Fruit fly (Drosophila melanogaster) whole organism, prepupa: ENCODE results near the gene Alp4.

ENCODE experiments used
- Blimp-1 ChIP-seq: fragments of 200-800 bp; sonication (Bioruptor generic); optimal IDR thresholded peaks from 3 replicates; lab custom pipeline; 2017; ENCODE audit warnings: missing biosample characterization, missing genetic modification characterization, mild to moderate bottlenecking, moderate library complexity, missing genetic modification reagents
- CG10631 ChIP-seq: fragments of 200-800 bp; sonication (Bioruptor generic); optimal IDR thresholded peaks from 2 replicates; lab custom pipeline; 2016; ENCODE audit warnings: missing biosample characterization, missing genetic modification characterization
- CG11294 ChIP-seq: fragments of 200-800 bp; sonication (Bioruptor generic); IDR thresholded peaks from 2 replicates; pipeline ENCODE4 v1.3.6; 2022; ENCODE audit warnings: missing biosample characterization, missing genetic modification characterization
- CG11762 ChIP-seq: fragments of 200-800 bp; sonication (Bioruptor generic); optimal IDR thresholded peaks from 3 replicates; lab custom pipeline; 2016; ENCODE audit warnings: missing biosample characterization, missing genetic modification characterization; ENCODE audit not compliant: insufficient read depth
- CG15336 ChIP-seq: fragments of 200-800 bp; sonication (Bioruptor generic); IDR thresholded peaks from 2 replicates; pipeline ENCODE4 v1.3.6; 2022; ENCODE audit warnings: missing biosample characterization, missing genetic modification characterization
- CG16779 ChIP-seq: fragments of 200-800 bp; sonication (Bioruptor generic); optimal IDR thresholded peaks from 3 replicates; lab custom pipeline; 2017; ENCODE audit warnings: missing biosample characterization, mild to moderate bottlenecking, missing genetic modification characterization
- CG3032 ChIP-seq: fragments of 200-800 bp; optimal IDR thresholded peaks from 2 replicates; lab custom pipeline; 2019; ENCODE audit warnings: missing biosample characterization, mild to moderate bottlenecking, missing genetic modification characterization, moderate library complexity
- CG31627 ChIP-seq: fragments of 200-800 bp; sonication (Bioruptor generic); optimal IDR thresholded peaks from 3 replicates; lab custom pipeline; 2016; ENCODE audit warnings: missing biosample characterization, missing genetic modification characterization
- CG3919 ChIP-seq: fragments of 200-800 bp; sonication (Bioruptor generic); optimal IDR thresholded peaks from 3 replicates; lab custom pipeline; 2016; ENCODE audit warnings: missing biosample characterization, missing genetic modification characterization
- CG4318 ChIP-seq: fragments of 200-800 bp; sonication (Bioruptor generic); optimal IDR thresholded peaks from 3 replicates; lab custom pipeline; 2017; ENCODE audit warnings: missing biosample characterization, mild to moderate bottlenecking, missing genetic modification characterization
- CG6163 ChIP-seq: fragments of 200-800 bp; sonication (Bioruptor generic); IDR thresholded peaks from 3 replicates; pipeline ENCODE4 v1.3.6; 2022; ENCODE audit warnings: missing biosample characterization, missing genetic modification characterization
- CG6276 ChIP-seq: fragments of 200-800 bp; sonication (Bioruptor generic); optimal IDR thresholded peaks from 2 replicates; lab custom pipeline; 2017; ENCODE audit warnings: missing biosample characterization, mild to moderate bottlenecking, missing genetic modification characterization
- CG6854 ChIP-seq: fragments of 200-800 bp; sonication (Bioruptor generic); optimal IDR thresholded peaks from 2 replicates; lab custom pipeline; 2017; ENCODE audit warnings: missing biosample characterization, mild to moderate bottlenecking, missing genetic modification characterization
- CG8119 ChIP-seq: fragments of 200-800 bp; sonication (Bioruptor generic); IDR thresholded peaks from 3 replicates; pipeline ENCODE4 v1.3.6; 2022; ENCODE audit warnings: missing biosample characterization, missing genetic modification characterization
- CG8319 ChIP-seq: fragments of 200-800 bp; sonication (Bioruptor generic); optimal IDR thresholded peaks from 3 replicates; lab custom pipeline; 2016; ENCODE audit warnings: missing biosample characterization, missing genetic modification characterization
- Eip75B ChIP-seq: fragments of 200-800 bp; sonication (Bioruptor generic); optimal IDR thresholded peaks from 3 replicates; lab custom pipeline; 2016; ENCODE audit warnings: missing biosample characterization, missing genetic modification characterization
- Eip78C ChIP-seq: fragments of 200-800 bp; sonication (Bioruptor generic); peaks from one replicate; lab custom pipeline; 2016; ENCODE audit warnings: missing biosample characterization, missing genetic modification characterization
- Eip93F ChIP-seq: fragments of 200-800 bp; sonication (Bioruptor generic); optimal IDR thresholded peaks from 2 replicates; lab custom pipeline; 2016; ENCODE audit warnings: missing biosample characterization, mild to moderate bottlenecking, missing genetic modification characterization
- Ets21C ChIP-seq: fragments of 200-800 bp; sonication (Bioruptor generic); optimal IDR thresholded peaks from 3 replicates; lab custom pipeline; 2016; ENCODE audit warnings: missing biosample characterization, missing genetic modification characterization
- Ets96B ChIP-seq: fragments of 200-800 bp; optimal IDR thresholded peaks from 2 replicates; lab custom pipeline; 2019; ENCODE audit warnings: missing biosample characterization, mild to moderate bottlenecking, missing genetic modification characterization, moderate library complexity
- Gug ChIP-seq: fragments of 200-800 bp; sonication (Bioruptor generic); IDR thresholded peaks from 2 replicates; pipeline ENCODE4 v1.3.6; 2022; ENCODE audit warnings: missing biosample characterization, missing genetic modification characterization
- Hr38 ChIP-seq: sonication (Bioruptor generic); optimal IDR thresholded peaks from 2 replicates; lab custom pipeline; 2016; ENCODE audit warnings: missing biosample characterization, missing genetic modification characterization
- Hr39 ChIP-seq: fragments of 200-800 bp; sonication (Bioruptor generic); optimal IDR thresholded peaks from 2 replicates; lab custom pipeline; 2016; ENCODE audit warnings: missing biosample characterization, missing genetic modification characterization
- Hr4 ChIP-seq: fragments of 200-800 bp; sonication (Bioruptor generic); optimal IDR thresholded peaks from 3 replicates; lab custom pipeline; 2016; ENCODE audit warnings: missing biosample characterization, missing genetic modification characterization
- Lpt ChIP-seq: fragments of 200-800 bp; sonication (Bioruptor generic); optimal IDR thresholded peaks from 3 replicates; lab custom pipeline; 2016; ENCODE audit warnings: missing biosample characterization, missing genetic modification characterization
- Met ChIP-seq: fragments of 200-800 bp; sonication (Bioruptor generic); optimal IDR thresholded peaks from 3 replicates; lab custom pipeline; 2016; ENCODE audit warnings: missing biosample characterization, missing genetic modification characterization
- Smox ChIP-seq: fragments of 200-800 bp; sonication (Bioruptor generic); optimal IDR thresholded peaks from 3 replicates; lab custom pipeline; 2016; ENCODE audit warnings: missing biosample characterization, missing genetic modification characterization
- Sox102F ChIP-seq: fragments of 200-800 bp; sonication (Bioruptor generic); optimal IDR thresholded peaks from 2 replicates; lab custom pipeline; 2016; ENCODE audit warnings: missing biosample characterization, mild to moderate bottlenecking, missing genetic modification characterization
- Sox14 ChIP-seq: fragments of 200-800 bp; sonication (Bioruptor generic); optimal IDR thresholded peaks from 3 replicates; lab custom pipeline; 2016; ENCODE audit warnings: missing biosample characterization, missing genetic modification characterization
- Sox15 ChIP-seq: fragments of 200-800 bp; sonication (Bioruptor generic); optimal IDR thresholded peaks from 3 replicates; lab custom pipeline; 2016; ENCODE audit warnings: missing biosample characterization, missing genetic modification characterization
- acj6 ChIP-seq: fragments of 200-800 bp; sonication (Bioruptor generic); optimal IDR thresholded peaks from 3 replicates; lab custom pipeline; 2016; ENCODE audit warnings: missing biosample characterization, missing genetic modification characterization
- cyc ChIP-seq: fragments of 200-800 bp; sonication (Bioruptor generic); optimal IDR thresholded peaks from 3 replicates; lab custom pipeline; 2016; ENCODE audit warnings: missing biosample characterization, missing genetic modification characterization
- dac ChIP-seq: fragments of 200-800 bp; sonication (Bioruptor generic); optimal IDR thresholded peaks from 2 replicates; lab custom pipeline; 2017; ENCODE audit warnings: missing biosample characterization, mild to moderate bottlenecking, missing genetic modification characterization
- dsx ChIP-seq: fragments of 200-800 bp; optimal IDR thresholded peaks from 3 replicates; lab custom pipeline; 2019; ENCODE audit warnings: missing biosample characterization, mild to moderate bottlenecking, missing genetic modification characterization, moderate library complexity; ENCODE audit not compliant: poor library complexity, severe bottlenecking
- eg ChIP-seq: fragments of 200-800 bp; sonication (Bioruptor generic); IDR thresholded peaks from 3 replicates; pipeline ENCODE4 v1.3.6; 2022; ENCODE audit warnings: missing biosample characterization, missing genetic modification characterization
- esn ChIP-seq: fragments of 200-800 bp; sonication (Bioruptor generic); optimal IDR thresholded peaks from 2 replicates; lab custom pipeline; 2016; ENCODE audit warnings: missing biosample characterization, mild to moderate bottlenecking, missing genetic modification characterization, moderate library complexity
- fd59A ChIP-seq: fragments of 200-800 bp; sonication (Bioruptor generic); optimal IDR thresholded peaks from 2 replicates; lab custom pipeline; 2017; ENCODE audit warnings: missing biosample characterization, mild to moderate bottlenecking, missing genetic modification characterization, missing genetic modification reagents
- fd85E ChIP-seq: fragments of 200-800 bp; sonication (Bioruptor generic); optimal IDR thresholded peaks from 3 replicates; lab custom pipeline; 2016; ENCODE audit warnings: missing biosample characterization, missing genetic modification characterization
- fkh ChIP-seq: fragments of 200-800 bp; sonication (Bioruptor generic); optimal IDR thresholded peaks from 3 replicates; lab custom pipeline; 2017; ENCODE audit warnings: missing biosample characterization, mild to moderate bottlenecking, missing genetic modification characterization, moderate library complexity
- net ChIP-seq: fragments of 200-800 bp; sonication (Bioruptor generic); optimal IDR thresholded peaks from 3 replicates; lab custom pipeline; 2016; ENCODE audit warnings: missing biosample characterization, missing genetic modification characterization
- pdm3 ChIP-seq: fragments of 200-800 bp; sonication (Bioruptor generic); optimal IDR thresholded peaks from 3 replicates; lab custom pipeline; 2016; ENCODE audit warnings: missing biosample characterization, missing genetic modification characterization
- salr ChIP-seq, 2 experiments: fragments of 200-800 bp; sonication (Bioruptor generic); optimal IDR thresholded peaks; 3 replicates each; lab custom pipeline; 2016 to 2018; ENCODE audit warnings: missing biosample characterization in 2 of 2, missing genetic modification characterization in 2 of 2, mild to moderate bottlenecking in 1 of 2
- spab ChIP-seq: fragments of 200-800 bp; sonication (Bioruptor generic); optimal IDR thresholded peaks from 2 replicates; lab custom pipeline; 2017; ENCODE audit warnings: missing biosample characterization, mild to moderate bottlenecking, missing genetic modification characterization, missing genetic modification reagents
- ss ChIP-seq, 2 experiments: fragments of 200-800 bp; sonication (Bioruptor generic); optimal IDR thresholded peaks; 2 replicates in 1 of 2; 3 replicates in 1 of 2; lab custom pipeline; 2017 to 2018; ENCODE audit warnings: mild to moderate bottlenecking in 2 of 2, missing biosample characterization in 2 of 2, missing genetic modification characterization in 2 of 2, moderate library complexity in 1 of 2
- svp ChIP-seq: fragments of 200-800 bp; sonication (Bioruptor generic); peaks from one replicate; lab custom pipeline; 2016; ENCODE audit warnings: missing biosample characterization, missing genetic modification characterization
- topi ChIP-seq: fragments of 200-800 bp; sonication (Bioruptor generic); optimal IDR thresholded peaks from 3 replicates; lab custom pipeline; 2016; ENCODE audit warnings: missing biosample characterization, missing genetic modification characterization

The Alp4 gene

dm6 chr3R:31060708-31061625, 12.2 kb downstream of the Alp4 start, which contains the start of gene dco (continued):
- TF ChIP-seq CG8319 (GFP tag; lab: Kevin White, UChicago) (no peak), pdm3 (GFP tag; lab: Kevin White, UChicago) (peak; percentile 47), CG3032 (tag; lab: Kevin White, UChicago) (peak; percentile 32), Lpt (GFP tag; lab: Kevin White, UChicago) (no peak), CG6854 (GFP tag; lab: Kevin White, UChicago) (no peak)
- TF ChIP-seq, all 60 proteins: peak for 22

dm6 chr3R:31062344-31062964, 13.7 kb downstream of the Alp4 start:
- TF ChIP-seq svp (GFP tag; lab: Kevin White, UChicago) (peak; percentile 76), esn (GFP tag; lab: Kevin White, UChicago) (peak; percentile 56), Eip78C (peak; percentile 86), cyc (no peak), net (peak; percentile 85), Sox14 (GFP tag; lab: Kevin White, UChicago) (peak; percentile 39), CG8119 (GFP tag; lab: Robert Waterston, UW) (peak; percentile 88), fd59A (GFP tag; lab: Kevin White, UChicago) (peak; percentile 52), CG31627 (GFP tag; lab: Kevin White, UChicago) (peak; percentile 46), ss (GFP tag; optimal IDR thresholded peaks at IDR 0.05; lab: Kevin White, UChicago) (peak; percentile 84 to 94), eg (peak; percentile 92), Hr38 (no peak), Smox (GFP tag; lab: Kevin White, UChicago) (peak; percentile 23), CG11762 (GFP tag; lab: Kevin White, UChicago) (peak; percentile 25), CG10631 (peak; percentile 36), CG6276 (GFP tag; lab: Kevin White, UChicago) (peak; percentile 58), Hr39 (peak; percentile 31), Met (GFP tag; lab: Kevin White, UChicago) (peak; percentile 63), Blimp-1 (GFP tag; lab: Kevin White, UChicago) (peak; percentile 18), salr (GFP tag; optimal IDR thresholded peaks at IDR 0.05; lab: Kevin White, UChicago) (peak; percentile 50 to 72), fkh (peak; percentile 71), topi (GFP tag; lab: Kevin White, UChicago) (peak; percentile 42), CG6854 (GFP tag; lab: Kevin White, UChicago) (peak; percentile 34), dac (GFP tag; lab: Kevin White, UChicago) (no peak), fd85E (GFP tag; lab: Kevin White, UChicago) (peak; percentile 39), CG11294 (peak; percentile 39; the same call in 1 of the 2 replicates), acj6 (GFP tag; lab: Kevin White, UChicago) (peak; percentile 46), Sox15 (GFP tag; lab: Kevin White, UChicago) (no peak), Eip93F (GFP tag; lab: Kevin White, UChicago) (peak; percentile 20), Gug (GFP tag; lab: Robert Waterston, UW) (peak; percentile 51; the same call in 1 of the 2 replicates), CG3919 (GFP tag; lab: Kevin White, UChicago) (peak; percentile 35), CG6163 (GFP tag; lab: Robert Waterston, UW) (peak; percentile 93), Sox102F (peak; percentile 63), Hr4 (GFP tag; lab: Kevin White, UChicago) (no peak), CG3032 (tag; lab: Kevin White, UChicago) (peak; percentile 71), dsx (GFP tag; lab: Kevin White, UChicago) (peak; percentile 79), CG4318 (GFP tag; lab: Kevin White, UChicago) (no peak), Eip75B (GFP tag; lab: Kevin White, UChicago) (peak; percentile 18), spab (GFP tag; lab: Kevin White, UChicago) (peak; percentile 74), CG16779 (peak; percentile 69), Ets96B (peak; percentile 79), Ets21C (GFP tag; lab: Kevin White, UChicago) (peak; percentile 34), CG15336 (GFP tag; lab: Robert Waterston, UW) (peak; percentile 75)
